Fruit fly (Drosophila melanogaster) whole organism, prepupa: ENCODE data around the gene CG3491.

ENCODE experiments used
- CG1621 ChIP-seq: fragments of 200-800 bp; sonication (Bioruptor generic); optimal IDR thresholded peaks from 3 replicates; lab custom pipeline; 2018; ENCODE audit warnings: missing biosample characterization, mild to moderate bottlenecking, missing genetic modification characterization
- CG6808 ChIP-seq: fragments of 200-800 bp; sonication (Bioruptor generic); optimal IDR thresholded peaks from 3 replicates; lab custom pipeline; 2017; ENCODE audit warnings: missing biosample characterization, missing genetic modification characterization, mild to moderate bottlenecking, moderate library complexity, missing genetic modification reagents
- CG6854 ChIP-seq: fragments of 200-800 bp; sonication (Bioruptor generic); optimal IDR thresholded peaks from 2 replicates; lab custom pipeline; 2017; ENCODE audit warnings: missing biosample characterization, mild to moderate bottlenecking, missing genetic modification characterization
- Ets21C ChIP-seq: fragments of 200-800 bp; sonication (Bioruptor generic); optimal IDR thresholded peaks from 3 replicates; lab custom pipeline; 2016; ENCODE audit warnings: missing biosample characterization, missing genetic modification characterization
- Hr39 ChIP-seq: fragments of 200-800 bp; sonication (Bioruptor generic); optimal IDR thresholded peaks from 2 replicates; lab custom pipeline; 2016; ENCODE audit warnings: missing biosample characterization, missing genetic modification characterization
- Sox102F ChIP-seq: fragments of 200-800 bp; sonication (Bioruptor generic); optimal IDR thresholded peaks from 2 replicates; lab custom pipeline; 2016; ENCODE audit warnings: missing biosample characterization, mild to moderate bottlenecking, missing genetic modification characterization
- acj6 ChIP-seq: fragments of 200-800 bp; sonication (Bioruptor generic); optimal IDR thresholded peaks from 3 replicates; lab custom pipeline; 2016; ENCODE audit warnings: missing biosample characterization, missing genetic modification characterization
- vri ChIP-seq: fragments of 200-800 bp; sonication (Bioruptor generic); optimal IDR thresholded peaks from 3 replicates; lab custom pipeline; 2016; ENCODE audit warnings: missing biosample characterization, mild to moderate bottlenecking, missing genetic modification characterization

DNA sequence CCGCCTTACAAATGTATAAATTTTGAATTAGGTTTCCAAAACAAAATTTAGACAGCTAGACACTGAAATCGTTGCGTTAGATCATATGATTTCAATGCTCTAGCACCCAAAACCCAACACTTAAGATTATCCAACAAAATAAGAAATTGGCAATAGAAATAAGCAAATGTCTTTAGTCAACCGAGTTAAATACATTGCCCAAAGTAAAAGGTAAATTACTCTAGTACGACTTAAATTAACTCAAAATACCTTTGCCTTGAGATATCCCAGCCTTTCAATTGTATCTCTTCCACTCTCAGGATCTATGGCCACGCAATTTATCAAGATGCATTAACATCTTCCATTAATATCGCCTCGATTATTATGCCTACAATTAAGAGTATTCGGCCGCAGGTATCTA lies 48.2 kb upstream of the CG3491 start, which contains the start of gene CG15278:
- no peak for TF ChIP-seq vri (GFP tag; lab: Kevin White, UChicago)
- TF ChIP-seq Hr39 (GFP tag; lab: Kevin White, UChicago) = no peak
- TF ChIP-seq CG1621 (tag; lab: Kevin White, UChicago) = no peak
- no peak for TF ChIP-seq CG6854 (GFP tag; lab: Kevin White, UChicago)
- TF ChIP-seq Ets21C = no peak
- TF ChIP-seq acj6 (GFP tag; lab: Kevin White, UChicago) = no peak
- TF ChIP-seq CG6808 (GFP tag; lab: Kevin White, UChicago) = no peak
- TF ChIP-seq Sox102F (GFP tag; lab: Kevin White, UChicago) = no peak
